Worm (Caenorhabditis elegans): ENCODE measurements around the gene H14E04.3.

Gene H14E04.3

ce11 chrIII:2343273-2343672 is 43.1 kb downstream of the H14E04.3 start, which contains the start of gene phf-5:
phf-5 (plus strand) TSS chrIII:2343573.
- no peak for TF ChIP-seq peb-1 (tag; optimal IDR thresholded peaks at IDR 0.05)

Measured in whole organism, L2 larva.